Fruit fly (Drosophila melanogaster) whole organism: ENCODE data around the gene CG31051.

ENCODE experiments used
- CG8478 ChIP-seq: fragments of >200 bp; optimal IDR thresholded peaks from 2 replicates; lab custom pipeline; 2018; ENCODE audit warnings: inconsistent platforms
- Dll ChIP-seq: fragments of >200 bp; optimal IDR thresholded peaks from 2 replicates; lab custom pipeline; 2017
- EcR ChIP-seq, 2 experiments: fragments of >200 bp; optimal IDR thresholded peaks; 2 replicates each; lab custom pipeline; 2017; ENCODE audit warnings: missing biosample characterization in 2 of 2, missing genetic modification characterization in 2 of 2, missing genetic modification reagents in 2 of 2
- pan ChIP-seq: fragments of >200 bp; optimal IDR thresholded peaks from 2 replicates; lab custom pipeline; 2017
- psq ChIP-seq: fragments of >200 bp; optimal IDR thresholded peaks from 2 replicates; lab custom pipeline; 2017
- usp ChIP-seq: fragments of >200 bp; optimal IDR thresholded peaks from 2 replicates; lab custom pipeline; 2017; ENCODE audit warnings: missing biosample characterization, missing genetic modification characterization, mixed read lengths

Gene CG31051

DNA sequence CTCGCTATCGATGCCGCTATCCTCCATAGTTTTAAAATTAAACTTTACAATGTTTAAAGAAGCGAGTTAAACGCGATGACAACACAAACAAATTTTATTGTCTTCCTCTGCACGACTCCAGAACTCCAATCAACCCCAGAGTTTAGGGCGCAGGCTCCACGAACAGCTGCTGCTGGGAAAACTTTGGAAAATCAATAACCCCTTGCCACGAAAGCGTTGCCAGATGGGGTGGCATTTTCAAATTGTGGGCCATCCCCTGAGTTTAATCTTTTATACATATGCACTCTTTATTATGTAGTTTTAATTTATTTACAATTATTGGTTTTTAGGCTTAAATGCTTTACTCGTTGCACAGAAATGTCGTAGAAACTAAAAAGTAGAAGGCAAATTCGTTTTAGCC is at the start of gene CG31051:
CG31051 (minus strand) TSS at position 115 of the 400 bp plus-strand sequence.
- TF ChIP-seq pan (lab: Kevin White, UChicago) (no peak), EcR (GFP tag; optimal IDR thresholded peaks at IDR 0.05; lab: Kevin White, UChicago) (no peak), Dll (lab: Kevin White, UChicago) (no peak), psq (lab: Kevin White, UChicago) (no peak), CG8478 (lab: Kevin White, UChicago) (no peak), usp (GFP tag; lab: Kevin White, UChicago) (no peak)

DNA sequence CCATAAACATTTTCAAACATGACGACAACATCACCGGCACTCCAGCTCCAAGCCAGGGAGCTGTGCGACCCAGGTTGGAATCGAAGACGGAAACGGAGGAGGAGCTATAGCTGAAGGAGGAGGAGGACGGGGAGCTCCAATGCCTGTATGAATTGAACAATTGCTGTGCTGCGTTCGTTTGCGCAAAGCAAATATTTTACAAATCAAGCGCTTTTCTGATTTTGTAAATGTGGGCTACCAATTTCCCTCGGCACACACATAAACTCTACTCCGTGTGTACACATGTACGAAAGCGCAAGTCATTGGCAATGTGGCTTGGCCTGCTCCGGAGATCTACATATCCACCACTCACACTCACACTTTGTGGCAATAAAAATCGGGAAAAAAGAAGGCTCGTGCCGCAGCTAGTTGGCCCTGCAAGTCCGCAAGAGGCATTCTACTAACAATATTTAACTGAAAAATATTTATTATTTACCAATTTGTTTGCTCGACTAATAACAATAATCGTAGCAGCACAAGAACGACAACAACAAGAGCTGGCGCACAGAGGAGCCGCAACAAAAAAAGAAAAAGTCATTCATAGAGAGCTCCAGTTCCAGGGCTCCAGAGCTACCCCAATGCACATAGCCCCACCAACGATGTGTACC is 49.3 kb upstream of the CG31051 start:
- TF ChIP-seq psq (lab: Kevin White, UChicago) (no peak), CG8478 (lab: Kevin White, UChicago) (no peak), Dll (lab: Kevin White, UChicago) (no peak), pan (lab: Kevin White, UChicago) (no peak), usp (GFP tag; lab: Kevin White, UChicago) (no peak), EcR (GFP tag; optimal IDR thresholded peaks at IDR 0.05; lab: Kevin White, UChicago) (no peak)

DNA sequence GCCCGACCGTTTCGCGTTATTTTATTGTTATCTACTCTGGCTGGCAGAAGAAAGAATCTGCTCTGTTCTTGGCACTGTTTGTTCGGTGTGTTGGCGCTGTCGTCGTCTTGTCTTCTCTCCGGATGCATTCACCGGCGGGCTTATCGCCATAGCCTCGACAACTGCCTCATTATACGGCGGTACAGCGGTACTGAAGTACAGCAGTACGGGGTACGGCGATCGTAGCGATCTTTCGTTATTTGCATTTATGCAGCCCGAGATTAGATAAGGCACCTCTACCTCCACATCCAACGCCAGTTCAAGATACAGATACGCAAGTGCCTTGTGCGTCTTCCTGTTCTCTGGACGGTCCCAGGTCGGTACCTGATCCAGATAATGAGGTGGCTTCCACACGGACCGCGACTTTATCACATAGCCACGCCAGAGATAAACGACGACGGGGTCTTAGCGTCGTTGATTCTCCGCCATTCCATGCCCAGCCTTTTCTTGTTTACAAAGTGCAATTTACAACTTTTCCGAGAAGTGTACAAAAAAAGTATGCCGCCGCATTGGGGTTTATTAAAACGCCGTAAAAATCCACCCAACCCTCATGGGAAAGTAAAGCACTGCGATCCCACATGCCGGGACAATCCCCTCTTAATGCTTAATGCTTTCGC is 47.9 kb upstream of the CG31051 start:
- TF ChIP-seq usp (GFP tag; lab: Kevin White, UChicago) (no peak), EcR (GFP tag; optimal IDR thresholded peaks at IDR 0.05; lab: Kevin White, UChicago) (no peak), CG8478 (lab: Kevin White, UChicago) (no peak), psq (lab: Kevin White, UChicago) (no peak), pan (lab: Kevin White, UChicago) (no peak), Dll (lab: Kevin White, UChicago) (no peak)

DNA sequence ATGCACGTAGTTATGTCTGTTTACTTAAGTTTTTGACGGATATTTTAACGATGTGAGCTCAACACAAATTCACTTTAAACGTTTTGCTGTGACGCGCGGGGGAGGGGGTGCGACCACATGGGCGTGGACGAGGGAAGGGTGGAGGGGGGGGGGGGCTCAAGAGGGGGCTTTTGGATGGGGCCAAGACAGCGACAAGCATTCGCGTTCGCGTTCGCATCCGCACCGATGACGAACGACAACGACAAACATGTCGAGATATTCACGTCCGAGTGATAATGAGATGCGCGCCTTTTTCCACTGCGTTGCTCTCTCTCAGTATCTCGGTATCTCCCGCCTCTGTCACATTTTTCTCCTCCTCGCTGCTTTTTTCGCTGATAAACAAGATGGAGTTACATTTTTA is 43.2 kb upstream of the CG31051 start:
- TF ChIP-seq CG8478 (lab: Kevin White, UChicago) = no peak
- no peak for TF ChIP-seq usp (GFP tag; lab: Kevin White, UChicago)
- no peak for TF ChIP-seq EcR (GFP tag; optimal IDR thresholded peaks at IDR 0.05; lab: Kevin White, UChicago)

DNA sequence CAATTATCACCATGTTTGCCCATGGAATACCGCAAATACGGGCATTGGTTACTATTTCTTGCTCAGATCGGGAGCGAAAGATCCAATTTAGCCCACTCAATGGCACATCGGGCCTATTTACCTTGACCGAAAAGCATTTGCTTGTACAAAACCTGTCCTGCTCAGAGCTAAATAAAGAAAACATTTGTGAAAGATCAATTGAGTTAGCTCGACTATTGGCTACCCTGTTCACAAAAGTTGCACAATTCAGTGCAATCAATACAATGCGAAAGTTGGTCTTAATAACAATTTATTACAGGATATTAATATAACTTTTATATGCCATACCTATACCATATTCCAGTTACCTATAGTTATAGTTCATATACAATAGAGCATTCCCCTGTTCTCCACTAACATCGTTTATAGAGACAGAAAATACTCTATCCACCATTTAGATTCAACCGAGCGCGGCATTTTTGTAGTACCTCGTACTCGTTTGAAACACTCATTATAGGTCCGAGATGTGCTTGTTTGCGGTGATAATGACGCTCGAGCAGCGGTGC is 42.4 kb upstream of the CG31051 start:
- no peak for TF ChIP-seq Dll (lab: Kevin White, UChicago)

DNA sequence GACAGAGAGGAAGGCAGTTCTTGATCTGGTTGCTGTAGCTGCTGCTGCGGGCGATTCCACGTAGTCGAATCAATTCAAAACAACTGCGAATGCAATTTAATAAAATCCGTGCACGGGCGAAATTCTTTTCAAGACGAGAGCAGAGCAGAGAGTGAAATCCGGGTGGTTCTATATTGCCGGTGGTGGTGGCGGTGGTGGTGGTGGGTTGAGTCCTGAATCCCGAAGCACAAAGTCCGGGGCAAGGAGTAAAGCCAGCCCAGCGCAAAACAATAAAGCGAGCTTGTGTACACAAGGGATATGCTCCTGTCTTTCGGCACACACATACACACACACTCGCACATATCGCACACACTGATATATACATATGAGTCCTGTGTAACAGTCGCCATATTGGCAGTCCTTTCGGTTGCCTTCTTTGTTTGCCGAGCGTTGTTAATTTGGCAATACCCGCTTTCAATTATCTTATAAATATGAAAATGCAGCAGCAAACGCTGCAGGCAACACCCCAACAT is 41.1 kb upstream of the CG31051 start:
- TF ChIP-seq psq (lab: Kevin White, UChicago) = no peak

DNA sequence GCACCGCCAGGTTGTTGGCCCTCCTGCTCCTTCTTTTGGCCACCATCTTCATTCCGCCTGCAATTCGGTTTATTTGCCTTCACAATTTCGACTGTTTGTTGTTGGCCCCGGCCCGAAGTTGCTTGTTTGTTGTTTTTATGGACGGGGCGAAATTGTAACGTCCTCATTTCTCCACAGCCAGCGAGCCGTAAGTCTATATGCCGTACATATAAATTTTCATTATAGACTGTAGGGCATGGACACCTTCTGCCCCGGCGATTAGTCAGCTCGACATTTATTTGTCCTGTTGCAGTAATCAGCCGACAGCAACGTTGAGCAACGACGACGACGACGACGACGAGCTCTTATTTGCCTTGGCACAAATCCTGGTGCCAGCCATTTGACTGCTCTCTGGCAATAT is 38.5 kb upstream of the CG31051 start:
- no peak for TF ChIP-seq usp (GFP tag; lab: Kevin White, UChicago)
- TF ChIP-seq pan (lab: Kevin White, UChicago) = no peak
- no peak for TF ChIP-seq EcR (GFP tag; optimal IDR thresholded peaks at IDR 0.05; lab: Kevin White, UChicago)
- no peak for TF ChIP-seq Dll (lab: Kevin White, UChicago)
- no peak for TF ChIP-seq psq (lab: Kevin White, UChicago)
- no peak for TF ChIP-seq CG8478 (lab: Kevin White, UChicago)

DNA sequence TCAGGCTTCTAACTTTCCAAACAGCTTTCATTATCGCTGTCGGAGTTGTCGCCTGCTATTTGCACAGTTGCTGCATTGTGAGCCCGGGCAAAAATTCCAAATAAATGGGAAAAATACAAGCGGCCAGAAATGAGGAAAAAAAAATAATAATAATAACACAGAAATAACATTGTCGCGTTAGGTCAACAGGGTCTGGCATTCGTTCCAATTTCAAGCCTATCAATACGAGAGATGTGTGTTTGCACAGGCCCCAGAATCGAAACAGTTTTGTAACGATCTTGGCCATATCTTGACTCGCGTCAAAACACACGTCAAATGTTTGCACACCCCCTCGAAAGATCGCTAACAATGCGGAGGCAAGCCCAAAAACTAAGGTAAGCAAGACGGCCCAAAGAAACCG is 36.1 kb upstream of the CG31051 start:
- no peak for TF ChIP-seq EcR (GFP tag; optimal IDR thresholded peaks at IDR 0.05; lab: Kevin White, UChicago)
- no peak for TF ChIP-seq pan (lab: Kevin White, UChicago)
- no peak for TF ChIP-seq psq (lab: Kevin White, UChicago)
- TF ChIP-seq CG8478 (lab: Kevin White, UChicago) = no peak
- no peak for TF ChIP-seq Dll (lab: Kevin White, UChicago)
- no peak for TF ChIP-seq usp (GFP tag; lab: Kevin White, UChicago)

DNA sequence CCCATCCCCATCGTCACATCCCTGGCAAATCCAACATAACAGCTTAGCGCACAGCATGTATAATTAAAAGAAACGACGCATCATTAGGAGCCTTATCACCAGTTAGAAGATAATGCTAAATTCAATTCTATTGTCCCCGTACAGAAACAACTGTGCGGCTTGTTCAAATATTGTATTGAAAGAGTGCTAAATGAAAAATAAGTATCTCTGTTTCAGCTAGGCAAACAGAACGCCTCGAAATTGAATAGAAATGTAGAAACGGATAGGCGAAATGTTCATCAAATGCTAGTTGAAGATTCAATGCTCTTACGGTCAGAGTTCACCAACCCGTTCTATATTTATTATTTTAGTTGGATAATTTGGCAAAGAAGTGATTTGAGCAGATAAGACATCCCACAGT is 35.5 kb upstream of the CG31051 start:
- TF ChIP-seq pan (lab: Kevin White, UChicago) = no peak

DNA sequence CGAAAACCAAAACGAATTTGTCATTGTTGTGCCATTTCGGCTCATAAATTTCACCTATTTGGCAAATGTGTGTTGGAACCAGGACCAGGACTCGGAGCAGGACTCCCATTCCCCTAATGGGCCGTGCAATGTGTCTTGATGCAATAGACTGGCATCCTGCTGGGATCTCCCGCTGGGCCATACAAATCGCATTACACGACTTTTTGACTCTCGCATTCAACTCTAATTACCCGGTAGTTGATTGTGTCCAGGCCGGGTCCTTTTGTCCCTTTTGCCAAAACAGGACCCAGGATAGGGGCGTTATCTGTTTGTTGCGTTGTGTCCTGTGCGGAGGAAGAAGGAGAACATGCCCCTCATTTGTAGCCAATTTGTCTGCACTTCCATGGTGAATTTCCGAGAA is 35.0 kb upstream of the CG31051 start:
- TF ChIP-seq CG8478 (lab: Kevin White, UChicago) (no peak), usp (GFP tag; lab: Kevin White, UChicago) (no peak), pan (lab: Kevin White, UChicago) (no peak), psq (lab: Kevin White, UChicago) (no peak), EcR (GFP tag; optimal IDR thresholded peaks at IDR 0.05; lab: Kevin White, UChicago) (no peak), Dll (lab: Kevin White, UChicago) (no peak)

DNA sequence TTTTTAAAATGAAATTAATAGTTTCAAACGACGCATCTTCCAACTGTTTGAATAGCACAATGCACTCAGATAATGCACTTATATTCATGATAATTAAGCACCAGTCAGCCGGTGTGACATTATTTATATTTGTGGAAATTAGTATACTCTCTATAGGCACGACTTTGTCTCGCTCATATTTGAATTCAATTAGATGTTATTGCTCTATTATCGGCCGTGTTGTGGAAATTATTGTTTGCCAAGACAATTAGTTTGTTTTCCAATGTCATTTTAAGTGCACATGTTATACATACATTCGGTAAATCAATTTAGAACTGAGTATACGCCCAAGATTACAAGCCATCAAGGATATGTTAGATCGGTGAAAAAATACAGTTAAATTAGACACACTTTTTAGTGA is 32.7 kb upstream of the CG31051 start:
- TF ChIP-seq EcR (GFP tag; optimal IDR thresholded peaks at IDR 0.05; lab: Kevin White, UChicago) (no peak), usp (GFP tag; lab: Kevin White, UChicago) (no peak)

DNA sequence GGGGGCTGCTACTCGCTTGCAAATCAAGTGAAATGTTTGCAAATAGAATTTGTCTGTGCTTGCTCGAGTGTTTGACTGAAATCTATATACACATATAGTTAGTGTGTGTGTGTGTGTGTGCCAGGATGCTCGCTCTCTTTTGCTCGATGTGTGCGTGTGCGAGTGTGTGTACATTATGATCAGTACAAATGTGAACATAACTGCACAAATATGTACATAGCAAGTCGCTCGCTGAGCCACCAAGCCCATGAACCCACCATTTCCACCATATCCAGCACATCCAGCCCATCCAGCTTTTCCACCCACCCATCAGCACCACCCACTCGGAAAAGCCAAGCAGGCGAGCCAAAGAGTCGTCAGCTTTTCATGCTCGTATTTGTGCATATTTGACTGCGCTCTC is 31.9 kb upstream of the CG31051 start:
- TF ChIP-seq usp (GFP tag; lab: Kevin White, UChicago) (no peak), EcR (GFP tag; optimal IDR thresholded peaks at IDR 0.05; lab: Kevin White, UChicago) (no peak), pan (lab: Kevin White, UChicago) (no peak), Dll (lab: Kevin White, UChicago) (no peak), psq (lab: Kevin White, UChicago) (no peak), CG8478 (lab: Kevin White, UChicago) (no peak)
